Fruit fly (Drosophila melanogaster): ENCODE data around the gene dac.

The dac gene

DNA sequence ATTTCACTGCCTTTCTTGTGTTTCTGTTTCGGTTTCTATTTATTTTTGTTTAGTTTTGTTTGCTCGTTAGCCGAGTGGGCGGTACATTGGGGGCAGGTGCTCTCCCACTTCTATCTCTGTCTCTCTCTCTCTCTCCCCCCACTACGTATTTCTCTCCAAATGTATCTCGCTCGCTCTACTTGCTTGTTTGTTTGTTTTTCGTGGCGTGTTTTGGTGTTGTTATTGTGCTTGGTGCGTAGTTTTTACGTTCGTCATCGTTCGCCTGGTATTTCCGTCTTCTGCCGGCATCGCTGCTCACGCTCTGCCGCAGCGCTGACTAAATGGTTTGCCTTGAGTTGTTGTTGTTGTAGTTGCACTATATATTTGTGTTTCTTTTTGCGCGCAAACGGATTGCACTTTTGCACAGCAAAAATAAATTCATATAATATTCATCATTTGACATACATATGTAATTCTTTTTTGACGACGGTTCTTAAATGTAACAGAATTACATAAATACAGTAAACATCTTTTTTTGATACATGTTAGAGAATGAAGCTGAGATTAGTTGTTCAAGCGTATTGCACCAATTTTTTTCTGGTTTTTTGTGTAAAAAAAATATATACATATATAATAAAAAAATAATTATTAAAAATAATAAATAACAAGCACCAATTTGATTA lies 48.5 kb upstream of the dac start (continued):
- no peak for TF ChIP-seq CG10209 (GFP tag; optimal IDR thresholded peaks at IDR 0.05)
- TF ChIP-seq br (optimal IDR thresholded peaks at IDR 0.05), result no peak
- no peak for TF ChIP-seq CoRest (tag; optimal IDR thresholded peaks at IDR 0.05)
- TF ChIP-seq CG31224 (GFP tag; IDR thresholded peaks at IDR 0.05), result peak; percentile 35; the same call in 1 of the 2 replicates
- TF ChIP-seq sug (tag; optimal IDR thresholded peaks at IDR 0.05), result peak; percentile 84
- TF ChIP-seq CG34376 (GFP tag; optimal IDR thresholded peaks at IDR 0.05), result peak; percentile 80
- peak; percentile 73 for TF ChIP-seq ATbp (GFP tag; optimal IDR thresholded peaks at IDR 0.05)
- no peak for TF ChIP-seq sc (optimal IDR thresholded peaks at IDR 0.05)
- no peak for TF ChIP-seq sc (GFP tag; optimal IDR thresholded peaks at IDR 0.05)
- no peak for TF ChIP-seq gt (GFP tag; IDR thresholded peaks at IDR 0.05)
- no peak for TF ChIP-seq CG17359 (tag; optimal IDR thresholded peaks at IDR 0.05)
- no peak for TF ChIP-seq fd96Cb (tag; optimal IDR thresholded peaks at IDR 0.05)
- TF ChIP-seq CG13624 (GFP tag; optimal IDR thresholded peaks at IDR 0.05), result peak; percentile 76
- no peak for TF ChIP-seq Hmx (GFP tag; optimal IDR thresholded peaks at IDR 0.05)
- no peak for TF ChIP-seq Abd-B (GFP tag; optimal IDR thresholded peaks at IDR 0.05)
- TF ChIP-seq aop (GFP tag; IDR thresholded peaks at IDR 0.05), result no peak
- no peak for TF ChIP-seq CG9215 (GFP tag; IDR thresholded peaks at IDR 0.05)
- TF ChIP-seq Sox102F (GFP tag; optimal IDR thresholded peaks at IDR 0.05), result no peak
- peak; percentile 10 for TF ChIP-seq shn (GFP tag; optimal IDR thresholded peaks at IDR 0.05)
- TF ChIP-seq kah (GFP tag; optimal IDR thresholded peaks at IDR 0.05), result peak; percentile 64
- peak; percentile 81 for TF ChIP-seq caup (GFP tag; optimal IDR thresholded peaks at IDR 0.05; ENCODE audit: severe bottlenecking)
- peak; percentile 43 for TF ChIP-seq CG10543 (GFP tag; optimal IDR thresholded peaks at IDR 0.05)
- TF ChIP-seq MTF-1 (GFP tag; optimal IDR thresholded peaks at IDR 0.05; ENCODE audit: borderline replicate concordance), result peak; percentile 76
- TF ChIP-seq CG30403 (GFP tag; optimal IDR thresholded peaks at IDR 0.05), result no peak
- no peak for TF ChIP-seq ems (GFP tag; optimal IDR thresholded peaks at IDR 0.05)
- TF ChIP-seq Dll (GFP tag; IDR thresholded peaks at IDR 0.05; ENCODE audit: partially characterized antibody), result no peak
- no peak for TF ChIP-seq CG10147 (GFP tag; optimal IDR thresholded peaks at IDR 0.05)
- TF ChIP-seq CG8281 (tag; optimal IDR thresholded peaks at IDR 0.05), result no peak
- no peak for TF ChIP-seq sna (GFP tag; IDR thresholded peaks at IDR 0.05; ENCODE audit: partially characterized antibody)
- TF ChIP-seq CG12744 (GFP tag; optimal IDR thresholded peaks at IDR 0.05), result peak; percentile 21
- TF ChIP-seq Ptx1 (GFP tag; IDR thresholded peaks at IDR 0.05), result no peak
- peak; percentile 38 for TF ChIP-seq Hmr (GFP tag; optimal IDR thresholded peaks at IDR 0.05)
- no peak; the same call in 2 of the 3 replicates for TF ChIP-seq CG34422 (GFP tag; IDR thresholded peaks at IDR 0.05)
- TF ChIP-seq CG1233 (GFP tag; optimal IDR thresholded peaks at IDR 0.05), result no peak
- no peak for TF ChIP-seq vfl (GFP tag; optimal IDR thresholded peaks at IDR 0.05)
- no peak for TF ChIP-seq amos (GFP tag; IDR thresholded peaks at IDR 0.05; ENCODE audit: partially characterized antibody)
- TF ChIP-seq CG4730 (GFP tag; IDR thresholded peaks at IDR 0.05), result no peak
- TF ChIP-seq hbn (GFP tag; IDR thresholded peaks at IDR 0.05; ENCODE audit: partially characterized antibody), result no peak
- TF ChIP-seq p53 (GFP tag; optimal IDR thresholded peaks at IDR 0.05), result no peak
- TF ChIP-seq CG33557 (GFP tag; optimal IDR thresholded peaks at IDR 0.05), result peak; percentile 67
- TF ChIP-seq H15 (GFP tag; IDR thresholded peaks at IDR 0.05), result no peak
- peak; percentile 76 for TF ChIP-seq wek (GFP tag; optimal IDR thresholded peaks at IDR 0.05)
- TF ChIP-seq CG13424 (tag; optimal IDR thresholded peaks at IDR 0.05), result no peak
- no peak for TF ChIP-seq CG2875 (GFP tag; optimal IDR thresholded peaks at IDR 0.05)
- peak; percentile 80 for TF ChIP-seq CG7987 (GFP tag; optimal IDR thresholded peaks at IDR 0.05)
- peak; percentile 39 for TF ChIP-seq CG2202 (tag; optimal IDR thresholded peaks at IDR 0.05)
- TF ChIP-seq luna (GFP tag; optimal IDR thresholded peaks at IDR 0.05), result no peak
- TF ChIP-seq CG8924 (tag; optimal IDR thresholded peaks at IDR 0.05), result no peak
- no peak for TF ChIP-seq CG6791 (GFP tag; IDR thresholded peaks at IDR 0.05; ENCODE audit: partially characterized antibody)
- TF ChIP-seq slbo (GFP tag; IDR thresholded peaks at IDR 0.05), result no peak

Measured in whole organism, embryonic.